Fruit fly (Drosophila melanogaster) whole organism, embryonic: ENCODE data around the gene PH4alphaNE3.

Source experiments
- CG10543 ChIP-seq: fragments of 200-800 bp; sonication (Bioruptor generic); optimal IDR thresholded peaks from 3 replicates; lab custom pipeline; 2017; ENCODE audit warnings: missing biosample characterization, mild to moderate bottlenecking, missing genetic modification characterization, moderate library complexity
- CG11247 ChIP-seq: fragments of 200-800 bp; sonication (Bioruptor generic); IDR thresholded peaks from 2 replicates; pipeline ENCODE4 v1.3.6; 2022; ENCODE audit warnings: missing biosample characterization, missing genetic modification characterization
- CG12219 ChIP-seq: fragments of 200-800 bp; sonication (Bioruptor generic); optimal IDR thresholded peaks from 3 replicates; lab custom pipeline; 2018; ENCODE audit warnings: missing biosample characterization, mild to moderate bottlenecking, missing genetic modification characterization
- CG16815 ChIP-seq: fragments of 200-800 bp; sonication (Bioruptor generic); optimal IDR thresholded peaks from 3 replicates; lab custom pipeline; 2017; ENCODE audit warnings: missing biosample characterization, mild to moderate bottlenecking, missing genetic modification characterization
- CG17186 ChIP-seq: fragments of 200-800 bp; sonication (Bioruptor generic); optimal IDR thresholded peaks from 3 replicates; lab custom pipeline; 2017; ENCODE audit warnings: missing biosample characterization, missing genetic modification reagents, missing genetic modification characterization
- CG17328 ChIP-seq: fragments of 200-800 bp; sonication (Bioruptor generic); IDR thresholded peaks from 2 replicates; pipeline ENCODE4 v1.3.6; 2022; ENCODE audit warnings: missing biosample characterization, missing genetic modification characterization
- CG17912 ChIP-seq: fragments of 200-800 bp; sonication (Bioruptor generic); optimal IDR thresholded peaks from 2 replicates; lab custom pipeline; 2018; ENCODE audit warnings: missing biosample characterization, mild to moderate bottlenecking, missing genetic modification characterization
- CG18262 ChIP-seq: fragments of 200-800 bp; optimal IDR thresholded peaks from 3 replicates; lab custom pipeline; 2019; ENCODE audit warnings: missing biosample characterization, mild to moderate bottlenecking, missing genetic modification characterization, moderate library complexity
- CG18764 ChIP-seq: fragments of 200-800 bp; sonication (Bioruptor generic); optimal IDR thresholded peaks from 3 replicates; lab custom pipeline; 2016; ENCODE audit warnings: missing biosample characterization, missing genetic modification characterization
- CG3163 ChIP-seq: fragments of 200-800 bp; sonication (Bioruptor generic); optimal IDR thresholded peaks from 3 replicates; lab custom pipeline; 2016; ENCODE audit warnings: missing biosample characterization, missing genetic modification characterization
- CG32767 ChIP-seq: fragments of 200-800 bp; sonication (Bioruptor generic); IDR thresholded peaks from 2 replicates; pipeline ENCODE4 v1.3.6; 2022; ENCODE audit warnings: missing biosample characterization, missing genetic modification characterization
- CG6854 ChIP-seq: fragments of 200-800 bp; sonication (Bioruptor generic); optimal IDR thresholded peaks from 3 replicates; lab custom pipeline; 2017; ENCODE audit warnings: missing biosample characterization, mild to moderate bottlenecking, missing genetic modification characterization
- CG7357 ChIP-seq: fragments of 200-800 bp; sonication (Bioruptor generic); IDR thresholded peaks from 3 replicates; pipeline ENCODE4 v1.3.6; 2022; ENCODE audit warnings: missing biosample characterization, missing genetic modification characterization
- CG7786 ChIP-seq: fragments of 200-800 bp; sonication (Bioruptor generic); optimal IDR thresholded peaks from 2 replicates; lab custom pipeline; 2016; ENCODE audit warnings: missing biosample characterization, missing genetic modification characterization
- CG8388 ChIP-seq: fragments of 200-800 bp; sonication (Bioruptor generic); optimal IDR thresholded peaks from 2 replicates; lab custom pipeline; 2019; ENCODE audit warnings: missing biosample characterization, mild to moderate bottlenecking, missing genetic modification characterization, moderate library complexity
- CHES-1-like ChIP-seq: fragments of 200-800 bp; sonication (Bioruptor generic); optimal IDR thresholded peaks from 2 replicates; lab custom pipeline; 2016; ENCODE audit warnings: missing biosample characterization, missing genetic modification characterization
- Camta ChIP-seq: fragments of 200-800 bp; sonication (Bioruptor generic); optimal IDR thresholded peaks from 2 replicates; lab custom pipeline; 2016; ENCODE audit warnings: missing biosample characterization, missing genetic modification characterization
- CoRest ChIP-seq: fragments of 200-800 bp; sonication (Bioruptor generic); optimal IDR thresholded peaks from 3 replicates; lab custom pipeline; 2018; ENCODE audit warnings: missing biosample characterization, mild to moderate bottlenecking, missing genetic modification characterization, moderate library complexity
- Dip3 ChIP-seq: fragments of 200-800 bp; sonication (Bioruptor generic); optimal IDR thresholded peaks from 3 replicates; lab custom pipeline; 2016; ENCODE audit warnings: missing biosample characterization, missing genetic modification characterization
- Dp ChIP-seq: fragments of 200-800 bp; sonication (Bioruptor generic); optimal IDR thresholded peaks from 2 replicates; lab custom pipeline; 2018; ENCODE audit warnings: missing biosample characterization, mild to moderate bottlenecking, missing genetic modification characterization, moderate library complexity
- Elba2 ChIP-seq: fragments of 200-800 bp; sonication (Bioruptor generic); optimal IDR thresholded peaks from 3 replicates; lab custom pipeline; 2016; ENCODE audit warnings: missing biosample characterization, missing genetic modification characterization
- Fer2 ChIP-seq: fragments of 200-800 bp; sonication (Bioruptor generic); optimal IDR thresholded peaks from 2 replicates; lab custom pipeline; 2018; ENCODE audit warnings: missing biosample characterization, mild to moderate bottlenecking, missing genetic modification characterization, moderate library complexity
- Lhr ChIP-seq: fragments of 200-800 bp; sonication (Bioruptor generic); optimal IDR thresholded peaks from 3 replicates; lab custom pipeline; 2017; ENCODE audit warnings: mild to moderate bottlenecking, missing biosample characterization, missing genetic modification reagents, missing genetic modification characterization
- NC2β ChIP-seq: fragments of 200-800 bp; sonication (Bioruptor generic); optimal IDR thresholded peaks from 2 replicates; lab custom pipeline; 2016; ENCODE audit warnings: missing biosample characterization, missing genetic modification characterization
- Neu2 ChIP-seq: fragments of 200-800 bp; sonication (Bioruptor generic); optimal IDR thresholded peaks from 3 replicates; lab custom pipeline; 2016; ENCODE audit warnings: missing biosample characterization, missing genetic modification characterization, borderline replicate concordance
- Sox102F ChIP-seq: fragments of 200-800 bp; sonication (Bioruptor generic); optimal IDR thresholded peaks from 2 replicates; lab custom pipeline; 2018; ENCODE audit warnings: missing biosample characterization, mild to moderate bottlenecking, missing genetic modification characterization, moderate library complexity
- Sry-β ChIP-seq: fragments of 200-800 bp; sonication (Bioruptor generic); optimal IDR thresholded peaks from 2 replicates; lab custom pipeline; 2018; ENCODE audit warnings: missing biosample characterization, mild to moderate bottlenecking, missing genetic modification characterization, moderate library complexity
- Ssrp ChIP-seq: fragments of 200-800 bp; sonication (Bioruptor generic); optimal IDR thresholded peaks from 2 replicates; lab custom pipeline; 2018; ENCODE audit warnings: missing biosample characterization, mild to moderate bottlenecking, missing genetic modification characterization, moderate library complexity
- ash1 ChIP-seq: fragments of 200-800 bp; sonication (Bioruptor generic); optimal IDR thresholded peaks from 2 replicates; lab custom pipeline; 2018; ENCODE audit warnings: missing biosample characterization, mild to moderate bottlenecking, missing genetic modification characterization
- az2 ChIP-seq: fragments of 200-800 bp; sonication (Bioruptor generic); optimal IDR thresholded peaks from 3 replicates; lab custom pipeline; 2016; ENCODE audit warnings: missing biosample characterization, missing genetic modification characterization
- corto ChIP-seq: fragments of 200-800 bp; sonication (Bioruptor generic); optimal IDR thresholded peaks from 2 replicates; lab custom pipeline; 2016; ENCODE audit warnings: missing biosample characterization, mild to moderate bottlenecking, missing genetic modification characterization, moderate library complexity
- exex ChIP-seq: fragments of 200-800 bp; sonication (Bioruptor generic); optimal IDR thresholded peaks from 4 replicates; lab custom pipeline; 2018; ENCODE audit warnings: missing biosample characterization, mild to moderate bottlenecking, missing genetic modification characterization, moderate library complexity
- fd64A ChIP-seq: fragments of 200-800 bp; sonication (Bioruptor generic); optimal IDR thresholded peaks from 3 replicates; lab custom pipeline; 2018; ENCODE audit warnings: missing biosample characterization, mild to moderate bottlenecking, missing genetic modification characterization
- gcm2 ChIP-seq: fragments of 200-800 bp; sonication (Bioruptor generic); optimal IDR thresholded peaks from 2 replicates; lab custom pipeline; 2016; ENCODE audit warnings: missing biosample characterization, missing genetic modification characterization
- hb ChIP-seq: fragments of 200-800 bp; sonication (Bioruptor generic); IDR thresholded peaks from 3 replicates; pipeline ENCODE4 v1.3.6; 2022; ENCODE audit warnings: missing biosample characterization, missing genetic modification characterization; ENCODE audit not compliant: partially characterized antibody
- her ChIP-seq: fragments of 200-800 bp; sonication (Bioruptor generic); optimal IDR thresholded peaks from 2 replicates; lab custom pipeline; 2016; ENCODE audit warnings: missing biosample characterization, missing genetic modification characterization
- hth ChIP-seq: fragments of >200 bp; optimal IDR thresholded peaks from 2 replicates; lab custom pipeline; 2017; ENCODE audit warnings: inconsistent platforms
- lab ChIP-seq: fragments of 200-800 bp; sonication (Bioruptor generic); optimal IDR thresholded peaks from 3 replicates; lab custom pipeline; 2017; ENCODE audit warnings: missing biosample characterization, missing genetic modification characterization, mild to moderate bottlenecking, moderate library complexity, missing genetic modification reagents
- mirr ChIP-seq: fragments of 200-800 bp; sonication (Bioruptor generic); optimal IDR thresholded peaks from 3 replicates; lab custom pipeline; 2018; ENCODE audit warnings: missing biosample characterization, mild to moderate bottlenecking, missing genetic modification characterization
- odd ChIP-seq: fragments of 200-800 bp; sonication (Bioruptor generic); optimal IDR thresholded peaks from 2 replicates; lab custom pipeline; 2017; ENCODE audit warnings: missing biosample characterization, mild to moderate bottlenecking, missing genetic modification characterization
- org-1 ChIP-seq: fragments of 200-800 bp; sonication (Bioruptor generic); optimal IDR thresholded peaks from 2 replicates; lab custom pipeline; 2017; ENCODE audit warnings: missing biosample characterization, missing genetic modification characterization
- otp ChIP-seq: fragments of 200-800 bp; sonication (Bioruptor generic); IDR thresholded peaks from 3 replicates; pipeline ENCODE4, ENCODE4 v1.3.6; 2022; ENCODE audit warnings: missing biosample characterization, missing genetic modification characterization
- prd ChIP-seq, 3 experiments: fragments of >200 bp in 2 of 3; fragments of 200-800 bp in 1 of 3; sonication (Bioruptor generic) in 1 of 3; optimal IDR thresholded peaks in 2 of 3; IDR thresholded peaks in 1 of 3; 2 replicates in 2 of 3; 3 replicates in 1 of 3; pipeline versions ENCODE4 v1.3.6 to Lab custom; 2017 to 2022; ENCODE audit warnings: missing biosample characterization in 1 of 3, missing genetic modification characterization in 1 of 3
- pzg ChIP-seq: fragments of 200-800 bp; sonication (Bioruptor generic); optimal IDR thresholded peaks from 3 replicates; lab custom pipeline; 2018; ENCODE audit warnings: missing biosample characterization, mild to moderate bottlenecking, missing genetic modification characterization, moderate library complexity
- sd ChIP-seq: fragments of 200-800 bp; sonication (Bioruptor generic); optimal IDR thresholded peaks from 3 replicates; lab custom pipeline; 2018; ENCODE audit warnings: missing biosample characterization, mild to moderate bottlenecking, missing genetic modification characterization, moderate library complexity
- sna ChIP-seq: fragments of 200-800 bp; sonication (Bioruptor generic); IDR thresholded peaks from 2 replicates; pipeline ENCODE4 v1.3.6; 2022; ENCODE audit warnings: missing biosample characterization, missing genetic modification characterization; ENCODE audit not compliant: partially characterized antibody
- tgo ChIP-seq: fragments of 200-800 bp; sonication (Bioruptor generic); IDR thresholded peaks from 3 replicates; pipeline ENCODE4 v1.3.6; 2022; ENCODE audit warnings: missing biosample characterization, missing genetic modification characterization
- twi ChIP-seq: fragments of 200-800 bp; optimal IDR thresholded peaks from 2 replicates; lab custom pipeline; 2019; ENCODE audit warnings: missing biosample characterization, mild to moderate bottlenecking, missing genetic modification characterization, moderate library complexity

The PH4alphaNE3 gene

dm6 chr3R:30601440-30602256 is 2.3 kb upstream of the PH4alphaNE3 start, which contains the start of the genes CG2246 and CG31021 (continued):
- TF ChIP-seq hth (lab: Kevin White, UChicago) (no peak), corto (GFP tag; lab: Kevin White, UChicago) (peak; percentile 4), Fer2 (tag; lab: Kevin White, UChicago) (no peak), CG7357 (GFP tag; lab: Robert Waterston, UW) (no peak), NC2β (GFP tag; lab: Kevin White, UChicago) (no peak), Dp (GFP tag; lab: Kevin White, UChicago) (peak; percentile 36), CG18764 (GFP tag; lab: Kevin White, UChicago) (no peak), CG7786 (GFP tag; lab: Kevin White, UChicago) (peak; percentile 56), Elba2 (no peak), CG17328 (GFP tag; lab: Robert Waterston, UW) (peak; percentile 51), CoRest (tag; lab: Kevin White, UChicago) (peak; percentile 70), fd64A (GFP tag; lab: Kevin White, UChicago) (no peak), CG6854 (no peak), CG16815 (GFP tag; lab: Kevin White, UChicago) (peak; percentile 43), mirr (no peak), CG11247 (GFP tag; lab: Robert Waterston, UW) (peak; percentile 54; the same call in 1 of the 2 replicates), org-1 (GFP tag; lab: Kevin White, UChicago) (no peak), ash1 (GFP tag; lab: Kevin White, UChicago) (no peak), CG12219 (GFP tag; lab: Kevin White, UChicago) (no peak), Sry-β (peak; percentile 56), Lhr (GFP tag; lab: Kevin White, UChicago) (peak; percentile 98), prd (optimal IDR thresholded peaks at IDR 0.05; lab: Kevin White, UChicago) (no peak), prd (GFP tag; IDR thresholded peaks at IDR 0.05; lab: Robert Waterston, UW) (peak; percentile 51; the same call in 1 of the 3 replicates), CG8388 (GFP tag; lab: Kevin White, UChicago) (peak; percentile 23), odd (no peak), lab (GFP tag; lab: Kevin White, UChicago) (peak; percentile 58), sna (GFP tag; lab: Robert Waterston, UW) (peak; percentile 80), gcm2 (no peak), Neu2 (no peak), Dip3 (GFP tag; lab: Kevin White, UChicago) (peak; percentile 47), otp (GFP tag; lab: Robert Waterston, UW) (no peak), tgo (GFP tag; lab: Robert Waterston, UW) (peak; percentile 41), hb (GFP tag; lab: Robert Waterston, UW) (0 out of 3 replicates have a peak, but pooled peaks have one; percentile 73), pzg (GFP tag; lab: Kevin White, UChicago) (peak; percentile 92), her (GFP tag; lab: Kevin White, UChicago) (peak; percentile 41), CG32767 (GFP tag; lab: Robert Waterston, UW) (no peak), CG17912 (GFP tag; lab: Kevin White, UChicago) (no peak), sd (tag; lab: Kevin White, UChicago) (no peak), Camta (peak; percentile 15), CHES-1-like (GFP tag; lab: Kevin White, UChicago) (peak; percentile 64), Sox102F (GFP tag; lab: Kevin White, UChicago) (peak; percentile 39), CG17186 (GFP tag; lab: Kevin White, UChicago) (peak; percentile 27), CG18262 (tag; lab: Kevin White, UChicago) (peak; percentile 47), CG10543 (GFP tag; lab: Kevin White, UChicago) (peak; percentile 35), CG3163 (GFP tag; lab: Kevin White, UChicago) (peak; percentile 58), exex (tag; lab: Kevin White, UChicago) (peak; percentile 9), Ssrp (tag; lab: Kevin White, UChicago) (peak; percentile 18), az2 (GFP tag; lab: Kevin White, UChicago) (peak; percentile 39), twi (no peak)
